Fruit fly (Drosophila melanogaster) whole organism, wandering third instar larva: Measurements from ENCODE around the gene Ir68a.

ENCODE experiments used
- CG32264 ChIP-seq: fragments of 200-800 bp; sonication (Bioruptor generic); optimal IDR thresholded peaks from 2 replicates; lab custom pipeline; 2016; ENCODE audit warnings: missing biosample characterization, missing genetic modification characterization
- CG9705 ChIP-seq: fragments of 200-800 bp; sonication (Bioruptor generic); optimal IDR thresholded peaks from 2 replicates; lab custom pipeline; 2018; ENCODE audit warnings: missing biosample characterization, mild to moderate bottlenecking, missing genetic modification characterization
- Dfd ChIP-seq: fragments of >200 bp; optimal IDR thresholded peaks from 2 replicates; lab custom pipeline; 2017; ENCODE audit warnings: missing biosample characterization, missing genetic modification characterization
- Hr78 ChIP-seq: fragments of >200 bp; optimal IDR thresholded peaks from 2 replicates; lab custom pipeline; 2017; ENCODE audit warnings: missing biosample characterization, missing genetic modification characterization
- Jra ChIP-seq: sonication (Bioruptor generic); optimal IDR thresholded peaks from 2 replicates; lab custom pipeline; 2016; ENCODE audit warnings: missing biosample characterization, missing genetic modification characterization
- Myc ChIP-seq: fragments of >200 bp; optimal IDR thresholded peaks from 2 replicates; lab custom pipeline; 2017
- N ChIP-seq: fragments of >200 bp; optimal IDR thresholded peaks from 2 replicates; lab custom pipeline; 2018; ENCODE audit warnings: missing biosample characterization, missing external identifiers, missing genetic modification characterization
- Sp1 ChIP-seq: fragments of 200-800 bp; sonication (Bioruptor generic); optimal IDR thresholded peaks from 3 replicates; lab custom pipeline; 2019; ENCODE audit warnings: missing biosample characterization, mild to moderate bottlenecking, missing genetic modification characterization, moderate library complexity
- rgr ChIP-seq: fragments of 200-800 bp; sonication (Bioruptor generic); optimal IDR thresholded peaks from 3 replicates; lab custom pipeline; 2016; ENCODE audit warnings: missing biosample characterization, mild to moderate bottlenecking, missing genetic modification characterization

DNA sequence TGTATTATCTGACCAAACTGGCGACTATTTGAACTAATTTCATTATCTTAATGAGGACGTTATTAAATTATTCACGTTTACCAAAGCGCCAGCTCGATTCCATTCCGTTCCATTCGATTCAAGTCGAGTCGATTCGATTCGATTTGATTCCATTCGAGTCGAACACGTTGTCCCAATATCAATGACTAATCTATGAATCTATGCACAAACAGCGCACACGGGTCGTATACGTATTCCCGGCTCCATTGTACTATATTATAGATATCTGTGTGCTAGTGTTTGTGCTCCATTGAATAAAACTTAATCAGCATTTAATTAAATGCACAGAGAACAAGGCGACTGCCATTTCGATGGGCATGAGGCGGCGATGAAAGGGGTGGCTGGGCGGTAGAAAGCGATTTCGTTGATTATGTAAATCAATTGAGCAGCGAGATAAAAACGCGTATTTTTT is 3.2 kb upstream of the Ir68a start:
- no peak for TF ChIP-seq Myc (lab: Kevin White, UChicago)
- TF ChIP-seq CG9705 (GFP tag; lab: Kevin White, UChicago) = no peak
- TF ChIP-seq Dfd (GFP tag; lab: Kevin White, UChicago) = no peak
- no peak for TF ChIP-seq Sp1 (GFP tag; lab: Kevin White, UChicago)
- TF ChIP-seq Hr78 (GFP tag; lab: Kevin White, UChicago) = no peak
- no peak for TF ChIP-seq CG32264
- TF ChIP-seq Jra (GFP tag; lab: Kevin White, UChicago) = no peak
- TF ChIP-seq N = no peak
- peak; percentile 18 for TF ChIP-seq rgr (GFP tag; lab: Kevin White, UChicago)
